Fruit fly (Drosophila melanogaster) whole organism, embryonic: ENCODE data around the gene CG1024.

Experiments used
- Aef1 ChIP-seq: fragments of 200-800 bp; sonication (Bioruptor generic); IDR thresholded peaks from 3 replicates; pipeline ENCODE4 v1.3.6; 2022; ENCODE audit warnings: missing biosample characterization, missing genetic modification characterization
- CG10147 ChIP-seq: fragments of 200-800 bp; sonication (Bioruptor generic); optimal IDR thresholded peaks from 2 replicates; lab custom pipeline; 2019; ENCODE audit warnings: missing biosample characterization, mild to moderate bottlenecking, missing genetic modification characterization, moderate library complexity
- CG10274 ChIP-seq: fragments of 200-800 bp; sonication (Bioruptor generic); optimal IDR thresholded peaks from 3 replicates; lab custom pipeline; 2017; ENCODE audit warnings: missing biosample characterization, mild to moderate bottlenecking, missing genetic modification characterization
- CG11504 ChIP-seq: fragments of 200-800 bp; sonication (Bioruptor generic); optimal IDR thresholded peaks from 3 replicates; lab custom pipeline; 2019; ENCODE audit warnings: missing biosample characterization, mild to moderate bottlenecking, missing genetic modification characterization, moderate library complexity
- CG11696 ChIP-seq: fragments of 200-800 bp; sonication (Bioruptor generic); IDR thresholded peaks from 2 replicates; pipeline ENCODE4 v1.3.6; 2022; ENCODE audit warnings: missing biosample characterization, missing genetic modification characterization
- CG12391 ChIP-seq: fragments of 200-800 bp; sonication (Bioruptor generic); optimal IDR thresholded peaks from 3 replicates; lab custom pipeline; 2018; ENCODE audit warnings: missing biosample characterization, mild to moderate bottlenecking, missing genetic modification characterization, moderate library complexity
- CG12769 ChIP-seq: fragments of 200-800 bp; sonication (Bioruptor generic); optimal IDR thresholded peaks from 2 replicates; lab custom pipeline; 2019; ENCODE audit warnings: missing biosample characterization, mild to moderate bottlenecking, missing genetic modification characterization, moderate library complexity
- CG13424 ChIP-seq: fragments of 200-800 bp; sonication (Bioruptor generic); optimal IDR thresholded peaks from 2 replicates; lab custom pipeline; 2019; ENCODE audit warnings: missing biosample characterization, mild to moderate bottlenecking, missing genetic modification characterization, moderate library complexity
- CG13894 ChIP-seq: fragments of 200-800 bp; sonication (Bioruptor generic); optimal IDR thresholded peaks from 3 replicates; lab custom pipeline; 2018; ENCODE audit warnings: missing biosample characterization, mild to moderate bottlenecking, missing genetic modification characterization, moderate library complexity
- CG16863 ChIP-seq: fragments of 200-800 bp; sonication (Bioruptor generic); optimal IDR thresholded peaks from 3 replicates; lab custom pipeline; 2016; ENCODE audit warnings: missing biosample characterization, missing genetic modification characterization
- CG18262 ChIP-seq: fragments of 200-800 bp; optimal IDR thresholded peaks from 3 replicates; lab custom pipeline; 2019; ENCODE audit warnings: missing biosample characterization, mild to moderate bottlenecking, missing genetic modification characterization, moderate library complexity
- CG2712 ChIP-seq: fragments of 200-800 bp; optimal IDR thresholded peaks from 3 replicates; lab custom pipeline; 2019; ENCODE audit warnings: missing biosample characterization, mild to moderate bottlenecking, missing genetic modification characterization, moderate library complexity
- CG30403 ChIP-seq: fragments of 200-800 bp; sonication (Bioruptor generic); optimal IDR thresholded peaks from 3 replicates; lab custom pipeline; 2016; ENCODE audit warnings: missing biosample characterization, missing genetic modification characterization
- CG31441 ChIP-seq: fragments of 200-800 bp; sonication (Bioruptor generic); IDR thresholded peaks from 2 replicates; pipeline ENCODE4 v1.3.6; 2022; ENCODE audit warnings: missing biosample characterization, missing genetic modification characterization
- CG32772 ChIP-seq: fragments of 200-800 bp; sonication (Bioruptor generic); IDR thresholded peaks from 2 replicates; pipeline ENCODE4 v1.3.6; 2022; ENCODE audit warnings: missing biosample characterization, missing genetic modification characterization
- CG34376 ChIP-seq: fragments of 200-800 bp; sonication (Bioruptor generic); optimal IDR thresholded peaks from 2 replicates; lab custom pipeline; 2018; ENCODE audit warnings: missing biosample characterization, mild to moderate bottlenecking, missing genetic modification characterization
- CG6272 ChIP-seq: fragments of 200-800 bp; sonication (Bioruptor generic); IDR thresholded peaks from 2 replicates; pipeline ENCODE4 v1.3.6; 2022; ENCODE audit warnings: missing biosample characterization, missing genetic modification characterization
- CG8944 ChIP-seq: fragments of 200-800 bp; sonication (Bioruptor generic); optimal IDR thresholded peaks from 3 replicates; lab custom pipeline; 2016; ENCODE audit warnings: missing biosample characterization, missing genetic modification characterization
- CG9876 ChIP-seq: fragments of 200-800 bp; sonication (Bioruptor generic); optimal IDR thresholded peaks from 2 replicates; lab custom pipeline; 2016; ENCODE audit warnings: missing biosample characterization, missing genetic modification characterization
- CG9932 ChIP-seq: fragments of 200-800 bp; sonication (Bioruptor generic); IDR thresholded peaks from 2 replicates; pipeline ENCODE4 v1.3.6; 2022; ENCODE audit warnings: missing biosample characterization, missing genetic modification characterization
- Dfd ChIP-seq, 2 experiments: fragments of >200 bp; optimal IDR thresholded peaks; 2 replicates each; lab custom pipeline; 2017; ENCODE audit warnings: missing biosample characterization in 2 of 2, missing genetic modification characterization in 2 of 2
- Dip2 ChIP-seq: fragments of 200-800 bp; sonication (Bioruptor generic); IDR thresholded peaks from 2 replicates; pipeline ENCODE4 v1.3.6; 2022; ENCODE audit warnings: missing biosample characterization, missing genetic modification characterization
- Drgx ChIP-seq: fragments of 200-800 bp; sonication (Bioruptor generic); IDR thresholded peaks from 2 replicates; pipeline ENCODE4 v1.3.6; 2022; ENCODE audit warnings: missing biosample characterization, missing genetic modification characterization
- Gsc ChIP-seq: fragments of 200-800 bp; sonication (Bioruptor generic); IDR thresholded peaks from 2 replicates; pipeline ENCODE4 v1.3.6; 2022; ENCODE audit warnings: missing biosample characterization, missing genetic modification characterization
- HLH54F ChIP-seq: fragments of 200-800 bp; sonication (Bioruptor generic); optimal IDR thresholded peaks from 3 replicates; lab custom pipeline; 2016; ENCODE audit warnings: missing biosample characterization, missing genetic modification characterization
- Hand ChIP-seq: fragments of 200-800 bp; sonication (Bioruptor generic); optimal IDR thresholded peaks from 2 replicates; lab custom pipeline; 2017; ENCODE audit warnings: mild to moderate bottlenecking, missing biosample characterization, missing genetic modification reagents, missing genetic modification characterization
- Hr51 ChIP-seq, 2 experiments: fragments of 200-800 bp; sonication (Bioruptor generic); optimal IDR thresholded peaks; 2 replicates in 1 of 2; 3 replicates in 1 of 2; lab custom pipeline; 2016 to 2018; ENCODE audit warnings: missing biosample characterization in 2 of 2, missing genetic modification characterization in 2 of 2, mild to moderate bottlenecking in 1 of 2, moderate library complexity in 1 of 2
- Jarid2 ChIP-seq: fragments of 200-800 bp; sonication (Bioruptor generic); optimal IDR thresholded peaks from 3 replicates; lab custom pipeline; 2017; ENCODE audit warnings: mild to moderate bottlenecking, missing biosample characterization, missing genetic modification reagents, missing genetic modification characterization
- Med ChIP-seq: fragments of 200-800 bp; sonication (Bioruptor generic); peaks from one replicate; lab custom pipeline; 2016; ENCODE audit warnings: missing biosample characterization, missing genetic modification characterization, mild to moderate bottlenecking, inconsistent platforms, moderate library complexity
- Nf-YC ChIP-seq: fragments of 200-800 bp; optimal IDR thresholded peaks from 3 replicates; lab custom pipeline; 2019; ENCODE audit warnings: missing biosample characterization, mild to moderate bottlenecking, missing genetic modification characterization, moderate library complexity
- PHDP ChIP-seq: fragments of 200-800 bp; sonication (Bioruptor generic); optimal IDR thresholded peaks from 3 replicates; lab custom pipeline; 2018; ENCODE audit warnings: missing biosample characterization, mild to moderate bottlenecking, missing genetic modification characterization, moderate library complexity
- Sox102F ChIP-seq: fragments of 200-800 bp; sonication (Bioruptor generic); optimal IDR thresholded peaks from 2 replicates; lab custom pipeline; 2018; ENCODE audit warnings: missing biosample characterization, mild to moderate bottlenecking, missing genetic modification characterization, moderate library complexity
- Sry-β ChIP-seq: fragments of 200-800 bp; sonication (Bioruptor generic); optimal IDR thresholded peaks from 2 replicates; lab custom pipeline; 2018; ENCODE audit warnings: missing biosample characterization, mild to moderate bottlenecking, missing genetic modification characterization, moderate library complexity
- Xbp1 ChIP-seq: fragments of 200-800 bp; sonication (Bioruptor generic); optimal IDR thresholded peaks from 3 replicates; lab custom pipeline; 2016; ENCODE audit warnings: missing biosample characterization, mild to moderate bottlenecking, missing genetic modification characterization
- crc ChIP-seq: fragments of 200-800 bp; sonication (Bioruptor generic); optimal IDR thresholded peaks from 2 replicates; lab custom pipeline; 2016; ENCODE audit warnings: missing biosample characterization, missing genetic modification characterization
- dmrt99B ChIP-seq: fragments of 200-800 bp; sonication (Bioruptor generic); optimal IDR thresholded peaks from 2 replicates; lab custom pipeline; 2018; ENCODE audit warnings: missing biosample characterization, mild to moderate bottlenecking, missing genetic modification characterization, moderate library complexity
- en ChIP-seq: fragments of 200-800 bp; sonication (Bioruptor generic); optimal IDR thresholded peaks from 2 replicates; lab custom pipeline; 2016; ENCODE audit warnings: missing biosample characterization, missing genetic modification characterization
- grau ChIP-seq: fragments of 200-800 bp; optimal IDR thresholded peaks from 3 replicates; lab custom pipeline; 2019; ENCODE audit warnings: missing biosample characterization, mild to moderate bottlenecking, missing genetic modification characterization, moderate library complexity
- grn ChIP-seq: fragments of 200-800 bp; sonication (Bioruptor generic); optimal IDR thresholded peaks from 3 replicates; lab custom pipeline; 2017; ENCODE audit warnings: missing biosample characterization, missing genetic modification characterization
- insv ChIP-seq, 2 experiments: fragments of 200-800 bp; sonication (Bioruptor generic); optimal IDR thresholded peaks; 3 replicates each; lab custom pipeline; 2016 to 2018; ENCODE audit warnings: missing biosample characterization in 2 of 2, missing genetic modification characterization in 2 of 2
- inv ChIP-seq: fragments of 200-800 bp; sonication (Bioruptor generic); IDR thresholded peaks from 2 replicates; pipeline ENCODE4 v1.3.6; 2022; ENCODE audit warnings: missing biosample characterization, missing genetic modification characterization; ENCODE audit not compliant: partially characterized antibody
- oc ChIP-seq: fragments of 200-800 bp; sonication (Bioruptor generic); optimal IDR thresholded peaks from 2 replicates; lab custom pipeline; 2018; ENCODE audit warnings: missing biosample characterization, mild to moderate bottlenecking, missing genetic modification characterization, moderate library complexity
- phol ChIP-seq: fragments of 200-800 bp; sonication (Bioruptor generic); optimal IDR thresholded peaks from 3 replicates; lab custom pipeline; 2018; ENCODE audit warnings: missing biosample characterization, mild to moderate bottlenecking, missing genetic modification characterization, moderate library complexity
- shn ChIP-seq: fragments of 200-800 bp; sonication (Bioruptor generic); optimal IDR thresholded peaks from 3 replicates; lab custom pipeline; 2016; ENCODE audit warnings: missing biosample characterization, missing genetic modification characterization
- ssp ChIP-seq: fragments of 200-800 bp; sonication (Bioruptor generic); IDR thresholded peaks from 2 replicates; pipeline ENCODE4 v1.3.6; 2022; ENCODE audit warnings: missing biosample characterization, missing genetic modification characterization
- tap ChIP-seq: fragments of 200-800 bp; optimal IDR thresholded peaks from 3 replicates; lab custom pipeline; 2019; ENCODE audit warnings: missing biosample characterization, mild to moderate bottlenecking, missing genetic modification characterization, moderate library complexity
- tna ChIP-seq: fragments of 200-800 bp; sonication (Bioruptor generic); IDR thresholded peaks from 2 replicates; pipeline ENCODE4 v1.3.6; 2022; ENCODE audit warnings: missing biosample characterization, missing genetic modification characterization; ENCODE audit not compliant: partially characterized antibody
- usp ChIP-seq: fragments of >200 bp; optimal IDR thresholded peaks from 2 replicates; lab custom pipeline; 2017; ENCODE audit warnings: missing biosample characterization, missing genetic modification characterization

CG1024 gene

dm6 chr3R:6343396-6344239 lies 36.5 kb downstream of the CG1024 start, which contains the start of gene CG17919:
CG17919 (plus strand) TSS chr3R:6344029.
- no peak for TF ChIP-seq tap (tag; lab: Kevin White, UChicago)
- peak; percentile 11 for TF ChIP-seq Xbp1 (GFP tag; lab: Kevin White, UChicago)
- peak; percentile 38 for TF ChIP-seq CG11504 (tag; lab: Kevin White, UChicago)
- peak; percentile 20 for TF ChIP-seq CG13424 (tag; lab: Kevin White, UChicago)
- TF ChIP-seq Sox102F (GFP tag; lab: Kevin White, UChicago) = peak; percentile 6
- peak; percentile 7 for TF ChIP-seq CG13894 (tag; lab: Kevin White, UChicago)
- TF ChIP-seq CG2712 (tag; lab: Kevin White, UChicago) = peak; percentile 18
- no peak for TF ChIP-seq CG10147 (GFP tag; lab: Kevin White, UChicago)
- TF ChIP-seq CG31441 (GFP tag; lab: Robert Waterston, UW) = peak; percentile 31; the same call in 1 of the 2 replicates
- 0 out of 2 replicates have a peak, but pooled peaks have one; percentile 28 for TF ChIP-seq CG9932
- TF ChIP-seq Dfd (GFP tag; optimal IDR thresholded peaks at IDR 0.05; lab: Kevin White, UChicago) = no peak
- TF ChIP-seq Aef1 (GFP tag; lab: Robert Waterston, UW) = no peak
- peak; percentile 10 for TF ChIP-seq grau
- TF ChIP-seq Hr51 (GFP tag; optimal IDR thresholded peaks at IDR 0.05; lab: Kevin White, UChicago) = peak in 1 of 2 experiments; percentile 57
- TF ChIP-seq en = no peak
- peak; percentile 36 for TF ChIP-seq Jarid2 (GFP tag; lab: Kevin White, UChicago)
- TF ChIP-seq CG32772 (GFP tag; lab: Robert Waterston, UW) = no peak
- peak; percentile 9 for TF ChIP-seq CG12391 (tag; lab: Kevin White, UChicago)
- TF ChIP-seq Med (GFP tag; lab: Kevin White, UChicago) = peak; percentile 48
- TF ChIP-seq Drgx (GFP tag; lab: Robert Waterston, UW) = 0 out of 2 replicates have a peak, but pooled peaks have one; percentile 9
- TF ChIP-seq CG18262 (tag; lab: Kevin White, UChicago) = peak; percentile 23
- no peak for TF ChIP-seq CG8944 (GFP tag; lab: Kevin White, UChicago)
- peak; percentile 37 for TF ChIP-seq dmrt99B (tag; lab: Kevin White, UChicago)
- peak; percentile 26 for TF ChIP-seq CG12769
- TF ChIP-seq PHDP (tag; lab: Kevin White, UChicago) = no peak
- no peak for TF ChIP-seq inv (GFP tag; lab: Robert Waterston, UW)
- TF ChIP-seq CG10274 (GFP tag; lab: Kevin White, UChicago) = no peak
- TF ChIP-seq Sry-β (GFP tag; lab: Kevin White, UChicago) = no peak
- TF ChIP-seq grn (GFP tag; lab: Kevin White, UChicago) = peak; percentile 91
- TF ChIP-seq ssp (GFP tag; lab: Robert Waterston, UW) = no peak
- peak; percentile 1 for TF ChIP-seq phol
- TF ChIP-seq CG9876 = no peak
- peak; percentile 35 for TF ChIP-seq oc (tag; lab: Kevin White, UChicago)
- peak; percentile 9 for TF ChIP-seq CG30403 (GFP tag; lab: Kevin White, UChicago)
- peak; percentile 15 for TF ChIP-seq Nf-YC (tag; lab: Kevin White, UChicago)
- TF ChIP-seq Hand (GFP tag; lab: Kevin White, UChicago) = no peak

dm6 chr3R:6342702-6343101 lies 37.4 kb downstream of the CG1024 start, which contains the start of gene CG10298:
CG10298 (plus strand) TSS chr3R:6343002.
- TF ChIP-seq CG34376 (GFP tag; lab: Kevin White, UChicago) = no peak
- TF ChIP-seq shn (GFP tag; lab: Kevin White, UChicago) = no peak
- TF ChIP-seq CG16863 (GFP tag; lab: Kevin White, UChicago) = no peak
- no peak for TF ChIP-seq Gsc (GFP tag; lab: Robert Waterston, UW)
- no peak for TF ChIP-seq tna
- no peak for TF ChIP-seq usp (GFP tag; lab: Kevin White, UChicago)
- no peak for TF ChIP-seq CG8944 (GFP tag; lab: Kevin White, UChicago)
- TF ChIP-seq crc (GFP tag; lab: Kevin White, UChicago) = no peak
- TF ChIP-seq Dip2 = no peak
- no peak for TF ChIP-seq HLH54F (GFP tag; lab: Kevin White, UChicago)
- no peak for TF ChIP-seq CG6272 (GFP tag; lab: Robert Waterston, UW)
- no peak for TF ChIP-seq CG11696
- TF ChIP-seq insv (GFP tag; optimal IDR thresholded peaks at IDR 0.05; lab: Kevin White, UChicago) = no peak
